Worm (Caenorhabditis elegans) whole organism, midembryonic: ENCODE measurements around the gene cyp-33C9.

ENCODE experiments used
- T22C8.4 ChIP-seq: fragments of 200-800 bp; sonication (Bioruptor generic); IDR thresholded peaks from 2 replicates; pipeline ENCODE4 v1.3.6; 2022; ENCODE audit warnings: missing genetic modification characterization, missing compliant biosample characterization
- cog-1 ChIP-seq: sonication (generic microtip); optimal IDR thresholded peaks from 2 replicates; lab custom pipeline; 2016; ENCODE audit warnings: missing genetic modification characterization, missing compliant biosample characterization

- TF ChIP-seq cog-1 (tag; lab: Kevin White, UChicago) (no peak), T22C8.4 (GFP tag; lab: Robert Waterston, UW) (no peak)
Observed at ce11 chrV:3124912-3125311, 30.6 kb upstream of the cyp-33C9 start, which contains the start of gene Y73C8C.12.
